Fruit fly (Drosophila melanogaster) whole organism, adult: ENCODE measurements around the gene CG31869.
A peak's percentile ranks its signal among the peaks of the same experiment; 100 is the strongest.

Experiments
- CG11617 ChIP-seq: fragments of 200-800 bp; sonication (Bioruptor generic); optimal IDR thresholded peaks from 2 replicates; lab custom pipeline; 2017; ENCODE audit warnings: mild to moderate bottlenecking, missing biosample characterization, missing genetic modification reagents, missing genetic modification characterization
- CG12768 ChIP-seq: fragments of 200-800 bp; sonication (Bioruptor generic); optimal IDR thresholded peaks from 2 replicates; lab custom pipeline; 2017; ENCODE audit warnings: missing biosample characterization, missing genetic modification characterization, mild to moderate bottlenecking, moderate library complexity, missing genetic modification reagents
- CG14711 ChIP-seq: fragments of 200-800 bp; sonication (Bioruptor generic); optimal IDR thresholded peaks from 2 replicates; lab custom pipeline; 2018; ENCODE audit warnings: missing biosample characterization, mild to moderate bottlenecking, missing genetic modification characterization, moderate library complexity
- CG1620 ChIP-seq: fragments of 200-800 bp; sonication (Bioruptor generic); optimal IDR thresholded peaks from 2 replicates; lab custom pipeline; 2016; ENCODE audit warnings: missing biosample characterization, missing genetic modification characterization
- CG33017 ChIP-seq: fragments of 200-800 bp; sonication (Bioruptor generic); optimal IDR thresholded peaks from 2 replicates; lab custom pipeline; 2018; ENCODE audit warnings: missing biosample characterization, mild to moderate bottlenecking, missing genetic modification characterization, moderate library complexity
- CG5204 ChIP-seq: fragments of 200-800 bp; sonication (Bioruptor generic); optimal IDR thresholded peaks from 2 replicates; lab custom pipeline; 2016; ENCODE audit warnings: missing biosample characterization, missing genetic modification characterization
- CG7045 ChIP-seq: fragments of 200-800 bp; sonication (Bioruptor generic); optimal IDR thresholded peaks from 2 replicates; lab custom pipeline; 2017; ENCODE audit warnings: missing biosample characterization, mild to moderate bottlenecking, missing genetic modification characterization
- CG7101 ChIP-seq: fragments of 200-800 bp; sonication (Bioruptor generic); optimal IDR thresholded peaks from 2 replicates; lab custom pipeline; 2018; ENCODE audit warnings: missing biosample characterization, mild to moderate bottlenecking, missing genetic modification characterization, moderate library complexity
- Clk ChIP-seq: fragments of 200-800 bp; sonication (Bioruptor generic); optimal IDR thresholded peaks from 2 replicates; lab custom pipeline; 2017; ENCODE audit warnings: missing biosample characterization, missing genetic modification characterization
- Crg-1 ChIP-seq: fragments of 200-800 bp; sonication (Bioruptor generic); optimal IDR thresholded peaks from 2 replicates; lab custom pipeline; 2016; ENCODE audit warnings: missing biosample characterization, missing genetic modification characterization
- Hr96 ChIP-seq: fragments of 200-800 bp; sonication (Bioruptor generic); optimal IDR thresholded peaks from 2 replicates; lab custom pipeline; 2016; ENCODE audit warnings: missing biosample characterization, missing genetic modification characterization
- Mnt ChIP-seq: fragments of 200-800 bp; sonication (Bioruptor generic); optimal IDR thresholded peaks from 2 replicates; lab custom pipeline; 2016; ENCODE audit warnings: missing biosample characterization, mild to moderate bottlenecking, missing genetic modification characterization
- bab1 ChIP-seq: fragments of 200-800 bp; sonication (Bioruptor generic); optimal IDR thresholded peaks from 3 replicates; lab custom pipeline; 2019; ENCODE audit warnings: missing biosample characterization, mild to moderate bottlenecking, missing genetic modification characterization, moderate library complexity
- cic ChIP-seq: fragments of 200-800 bp; sonication (Bioruptor generic); optimal IDR thresholded peaks from 2 replicates; lab custom pipeline; 2017; ENCODE audit warnings: missing biosample characterization, mild to moderate bottlenecking, missing genetic modification characterization, moderate library complexity
- cnc ChIP-seq, 2 experiments: fragments of >200 bp; optimal IDR thresholded peaks; 2 replicates each; lab custom pipeline; 2017
- kay ChIP-seq: fragments of 200-800 bp; sonication (Bioruptor generic); peaks from one replicate; lab custom pipeline; 2016; ENCODE audit warnings: missing biosample characterization, missing genetic modification characterization, borderline replicate concordance
- ovo ChIP-seq: fragments of 200-800 bp; sonication (Bioruptor generic); optimal IDR thresholded peaks from 2 replicates; lab custom pipeline; 2016; ENCODE audit warnings: missing biosample characterization, missing genetic modification characterization
- pad ChIP-seq: fragments of 200-800 bp; sonication (Bioruptor generic); optimal IDR thresholded peaks from 3 replicates; lab custom pipeline; 2017; ENCODE audit warnings: missing biosample characterization, missing genetic modification characterization, mild to moderate bottlenecking, moderate library complexity, missing genetic modification reagents
- tj ChIP-seq: fragments of 200-800 bp; sonication (Bioruptor generic); optimal IDR thresholded peaks from 3 replicates; lab custom pipeline; 2017; ENCODE audit warnings: missing biosample characterization, mild to moderate bottlenecking, missing genetic modification characterization, moderate library complexity
- toe ChIP-seq: fragments of 200-800 bp; sonication (Bioruptor generic); optimal IDR thresholded peaks from 2 replicates; lab custom pipeline; 2016; ENCODE audit warnings: missing biosample characterization, missing genetic modification characterization

The CG31869 gene

dm6 chr2L:10736993-10737756, 63.7 kb downstream of the CG31869 start, which contains the start of the genes Vha16-5 and CG12299:
Gene Vha16-5 (minus strand): TSS chr2L:10737043.
Gene CG12299 (plus strand): TSS chr2L:10737345.
- TF ChIP-seq CG11617 (GFP tag; lab: Kevin White, UChicago), result peak; percentile 78
- peak; percentile 65 for TF ChIP-seq toe
- no peak for TF ChIP-seq ovo (GFP tag; lab: Kevin White, UChicago)
- TF ChIP-seq CG5204 (GFP tag; lab: Kevin White, UChicago), result peak; percentile 58
- no peak for TF ChIP-seq Clk (GFP tag; lab: Kevin White, UChicago)
- TF ChIP-seq CG14711, result peak; percentile 38
- no peak for TF ChIP-seq kay
- TF ChIP-seq CG7045, result peak; percentile 10
- TF ChIP-seq Mnt (GFP tag; lab: Kevin White, UChicago), result peak; percentile 59
- TF ChIP-seq Crg-1 (GFP tag; lab: Kevin White, UChicago), result peak; percentile 30
- peak; percentile 31 for TF ChIP-seq pad
- TF ChIP-seq bab1 (GFP tag; lab: Kevin White, UChicago), result peak; percentile 97
- TF ChIP-seq cic (GFP tag; lab: Kevin White, UChicago), result no peak
- peak; percentile 75 for TF ChIP-seq tj (GFP tag; lab: Kevin White, UChicago)
- TF ChIP-seq cnc (optimal IDR thresholded peaks at IDR 0.05; lab: Kevin White, UChicago), result no peak
- no peak for TF ChIP-seq CG33017
- TF ChIP-seq CG7101 (tag; lab: Kevin White, UChicago), result peak; percentile 33
- peak; percentile 58 for TF ChIP-seq Hr96 (GFP tag; lab: Kevin White, UChicago)
- peak; percentile 0 for TF ChIP-seq CG12768
- peak; percentile 75 for TF ChIP-seq CG1620 (GFP tag; lab: Kevin White, UChicago)

DNA sequence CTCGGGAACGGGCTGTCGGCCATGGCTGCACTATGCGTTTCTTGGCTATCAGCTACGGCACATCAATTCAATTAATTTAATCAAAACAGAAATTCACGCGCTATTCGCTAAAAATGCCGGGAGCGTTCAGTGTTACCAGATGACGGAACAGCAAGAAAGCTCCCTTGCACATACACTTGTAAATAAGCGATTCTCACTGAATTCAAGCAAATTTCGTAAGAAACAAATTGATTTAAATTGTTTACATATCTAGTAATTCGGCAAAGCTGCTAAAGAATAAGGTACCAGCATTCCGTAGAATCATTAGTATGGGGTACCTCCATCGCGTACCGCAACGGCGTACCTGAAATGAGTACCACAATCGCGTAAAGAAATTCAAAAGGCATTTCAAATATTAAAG, 65.0 kb downstream of the CG31869 start, which contains the start of gene Nup107:
Gene Nup107, minus strand, starts transcription at position 149 of the 400 bp plus-strand sequence.
- TF ChIP-seq bab1 (GFP tag; lab: Kevin White, UChicago), result no peak
- TF ChIP-seq tj (GFP tag; lab: Kevin White, UChicago), result no peak

- no peak for TF ChIP-seq kay
- TF ChIP-seq CG1620 (GFP tag; lab: Kevin White, UChicago), result peak; percentile 46
- TF ChIP-seq Clk (GFP tag; lab: Kevin White, UChicago), result no peak
- peak; percentile 22 for TF ChIP-seq Mnt (GFP tag; lab: Kevin White, UChicago)
- no peak for TF ChIP-seq tj (GFP tag; lab: Kevin White, UChicago)
- peak; percentile 79 for TF ChIP-seq bab1 (GFP tag; lab: Kevin White, UChicago)
- peak; percentile 2 for TF ChIP-seq CG7045
- TF ChIP-seq Crg-1 (GFP tag; lab: Kevin White, UChicago), result peak; percentile 43
- TF ChIP-seq CG7101 (tag; lab: Kevin White, UChicago), result peak; percentile 41
- peak; percentile 58 for TF ChIP-seq CG5204 (GFP tag; lab: Kevin White, UChicago)
- TF ChIP-seq cnc (optimal IDR thresholded peaks at IDR 0.05; lab: Kevin White, UChicago), result no peak
- no peak for TF ChIP-seq cic (GFP tag; lab: Kevin White, UChicago)
- TF ChIP-seq toe, result peak; percentile 70
- TF ChIP-seq CG11617 (GFP tag; lab: Kevin White, UChicago), result peak; percentile 54
- peak; percentile 20 for TF ChIP-seq CG12768
- peak; percentile 96 for TF ChIP-seq CG14711
- peak; percentile 12 for TF ChIP-seq pad
- TF ChIP-seq ovo (GFP tag; lab: Kevin White, UChicago), result no peak
- peak; percentile 53 for TF ChIP-seq Hr96 (GFP tag; lab: Kevin White, UChicago)
- no peak for TF ChIP-seq CG33017
Observed at dm6 chr2L:10732343-10732808, 68.5 kb downstream of the CG31869 start, which contains the start of the genes EMC3 and Dpy-30L1. Gene EMC3 (minus strand): TSS chr2L:10732423. Gene Dpy-30L1 (plus strand): TSS chr2L:10732653.

DNA sequence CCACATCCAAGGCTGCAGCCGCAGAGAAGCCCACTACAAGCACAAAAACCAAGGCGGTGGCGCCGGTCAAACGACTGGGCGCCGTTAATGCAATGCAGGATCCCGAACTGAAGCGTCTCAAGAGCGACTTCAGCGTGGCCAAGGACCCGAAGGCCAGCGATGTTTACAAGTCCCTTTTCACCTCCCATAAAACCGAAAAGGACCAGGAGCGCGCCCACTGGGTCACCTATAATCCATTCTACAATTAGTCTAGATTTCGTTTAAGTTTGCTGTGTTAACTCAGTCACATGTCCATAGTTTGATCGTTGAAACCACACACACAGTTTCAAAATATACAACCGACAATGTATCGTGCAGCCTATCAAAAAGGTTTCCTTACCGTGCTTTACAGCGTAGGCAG, 71.0 kb downstream of the CG31869 start, which contains the start of gene CG17118:
Gene CG17118, plus strand, starts transcription at position 301 of the 400 bp plus-strand sequence.
- no peak for TF ChIP-seq cic (GFP tag; lab: Kevin White, UChicago)
- TF ChIP-seq Hr96 (GFP tag; lab: Kevin White, UChicago), result no peak
- no peak for TF ChIP-seq Crg-1 (GFP tag; lab: Kevin White, UChicago)
- no peak for TF ChIP-seq CG11617 (GFP tag; lab: Kevin White, UChicago)
- no peak for TF ChIP-seq pad
- no peak for TF ChIP-seq CG7101 (tag; lab: Kevin White, UChicago)
- no peak for TF ChIP-seq Clk (GFP tag; lab: Kevin White, UChicago)
- TF ChIP-seq ovo (GFP tag; lab: Kevin White, UChicago), result no peak
- TF ChIP-seq CG33017, result no peak
- no peak for TF ChIP-seq CG1620 (GFP tag; lab: Kevin White, UChicago)
- TF ChIP-seq CG7045, result no peak
- TF ChIP-seq CG5204 (GFP tag; lab: Kevin White, UChicago), result no peak
- no peak for TF ChIP-seq CG12768

DNA sequence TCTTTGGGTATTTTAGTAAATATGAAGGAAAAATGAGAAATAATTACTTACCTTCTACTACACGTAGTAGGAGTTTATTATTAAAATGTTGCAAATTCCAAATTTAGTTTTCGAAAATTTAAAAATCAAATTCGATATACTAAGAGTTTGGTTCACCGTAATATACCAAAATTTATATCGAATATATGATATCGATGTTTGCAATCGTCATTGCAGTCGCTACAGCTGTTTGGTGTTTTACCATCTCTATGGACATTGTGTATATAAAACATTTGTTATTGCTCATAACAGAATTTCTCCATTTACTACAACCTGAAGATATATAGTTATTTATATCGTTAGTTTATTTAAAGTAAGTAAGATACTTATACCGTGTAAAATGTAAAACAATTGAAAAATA, 72.2 kb downstream of the CG31869 start, which contains the start of gene CG6443:
Gene CG6443, plus strand, starts transcription at position 228 of the 400 bp plus-strand sequence.
- peak; percentile 22 for TF ChIP-seq bab1 (GFP tag; lab: Kevin White, UChicago)
- no peak for TF ChIP-seq CG14711

- TF ChIP-seq CG12768, result no peak
- TF ChIP-seq cnc (optimal IDR thresholded peaks at IDR 0.05; lab: Kevin White, UChicago), result no peak
- TF ChIP-seq Crg-1 (GFP tag; lab: Kevin White, UChicago), result no peak
- TF ChIP-seq pad, result no peak
- TF ChIP-seq CG11617 (GFP tag; lab: Kevin White, UChicago), result no peak
- TF ChIP-seq Hr96 (GFP tag; lab: Kevin White, UChicago), result no peak
- no peak for TF ChIP-seq CG7045
- TF ChIP-seq kay, result no peak
- no peak for TF ChIP-seq tj (GFP tag; lab: Kevin White, UChicago)
- TF ChIP-seq cic (GFP tag; lab: Kevin White, UChicago), result no peak
- TF ChIP-seq CG5204 (GFP tag; lab: Kevin White, UChicago), result no peak
- TF ChIP-seq CG1620 (GFP tag; lab: Kevin White, UChicago), result no peak
- TF ChIP-seq Clk (GFP tag; lab: Kevin White, UChicago), result no peak
- TF ChIP-seq bab1 (GFP tag; lab: Kevin White, UChicago), result no peak
- TF ChIP-seq CG7101 (tag; lab: Kevin White, UChicago), result no peak
- TF ChIP-seq toe, result no peak
- TF ChIP-seq Mnt (GFP tag; lab: Kevin White, UChicago), result no peak
Observed at dm6 chr2L:10723903-10724302, 77.0 kb downstream of the CG31869 start, which contains the start of gene CG6431. Gene CG6431 (plus strand): TSS chr2L:10724203.
